Worm (Caenorhabditis elegans): ENCODE data around the gene R09H3.2.

DNA sequence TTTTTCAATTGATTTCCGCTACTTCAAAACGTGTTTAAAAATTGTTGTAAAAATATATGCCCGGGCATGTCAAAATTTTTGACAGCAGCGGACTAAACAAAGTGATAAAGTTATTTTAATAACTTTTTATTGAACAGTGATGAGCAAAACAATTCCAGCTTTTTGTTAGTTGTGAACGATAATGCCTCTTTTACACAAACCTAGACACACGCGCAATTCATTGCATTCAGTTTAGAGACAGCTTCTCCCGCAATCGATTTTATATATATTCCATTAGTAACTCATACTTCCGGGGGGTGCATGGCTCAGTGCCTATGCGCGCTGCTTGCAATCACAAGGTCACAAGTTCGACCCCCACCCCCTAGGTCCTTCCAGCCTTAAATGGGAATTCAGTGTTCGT lies 10.7 kb downstream of the R09H3.2 start, which contains the start of gene ZK380.6:
- no peak for TF ChIP-seq nfya-2 (GFP tag; IDR thresholded peaks at IDR 0.05)
- TF ChIP-seq unc-62 (GFP tag; optimal IDR thresholded peaks at IDR 0.05), result no peak
